Fruit fly (Drosophila melanogaster) Kc167 (cell line): ENCODE measurements around the gene CG5958.

Experiments used
- Myc ChIP-seq: fragments of >200 bp; optimal IDR thresholded peaks from 2 replicates; lab custom pipeline; 2017; ENCODE audit warnings: missing external identifiers
- Sin3A ChIP-seq: fragments of >200 bp; optimal IDR thresholded peaks from 2 replicates; lab custom pipeline; 2018; ENCODE audit warnings: missing external identifiers
- h ChIP-seq: fragments of >200 bp; optimal IDR thresholded peaks from 3 replicates; lab custom pipeline; 2018; ENCODE audit warnings: missing external identifiers
- insv ChIP-seq: fragments of >200 bp; optimal IDR thresholded peaks from 3 replicates; lab custom pipeline; 2018; ENCODE audit warnings: missing external identifiers
- psq ChIP-seq: fragments of >200 bp; optimal IDR thresholded peaks from 2 replicates; lab custom pipeline; 2017; ENCODE audit warnings: missing external identifiers
- ttk ChIP-seq: sonication (Bioruptor generic); optimal IDR thresholded peaks from 2 replicates; lab custom pipeline; 2017; ENCODE audit warnings: missing external identifiers

CG5958 gene

DNA sequence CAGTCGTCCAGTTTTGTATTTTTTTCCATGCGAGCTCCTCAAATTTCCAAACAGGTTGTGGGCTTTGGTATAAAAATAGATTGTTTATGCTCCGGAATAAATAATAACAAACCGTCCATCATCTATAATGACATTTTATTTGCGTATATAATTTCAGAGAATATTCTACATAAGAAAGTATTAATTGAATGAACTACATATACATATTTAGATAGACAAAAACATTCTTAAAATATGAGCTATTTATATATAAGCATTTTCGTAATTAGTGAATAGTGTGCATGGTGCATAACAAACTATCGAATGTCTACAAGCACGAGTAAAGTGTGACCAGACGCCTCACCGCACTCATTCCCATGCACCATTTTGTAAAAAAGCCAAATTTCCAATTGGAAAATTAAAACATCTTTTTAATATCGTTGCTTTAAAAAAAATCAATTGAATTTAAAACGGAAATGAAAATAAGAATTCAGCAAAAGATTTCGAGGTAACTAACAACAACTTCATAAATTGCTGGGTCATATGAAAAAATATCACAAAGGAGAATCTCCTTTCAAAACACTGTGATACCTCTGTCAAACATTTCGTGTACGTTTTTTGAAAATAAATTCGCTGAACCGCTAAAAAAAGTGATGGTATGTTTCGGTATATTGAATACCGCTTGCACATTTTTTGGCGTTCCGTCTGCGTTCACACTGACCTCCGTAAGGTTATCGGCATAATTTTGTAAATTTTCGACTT lies 6.8 kb downstream of the CG5958 start, which contains the start of gene muc:
Gene muc (plus strand): TSS at position 541 of the 741 bp plus-strand sequence.
- no peak for TF ChIP-seq h
- no peak for TF ChIP-seq insv (lab: Kevin White, UChicago)
- no peak for TF ChIP-seq psq
- no peak for TF ChIP-seq Sin3A (lab: Kevin White, UChicago)
- no peak for TF ChIP-seq ttk (lab: Kevin White, UChicago)
- no peak for TF ChIP-seq Myc

DNA sequence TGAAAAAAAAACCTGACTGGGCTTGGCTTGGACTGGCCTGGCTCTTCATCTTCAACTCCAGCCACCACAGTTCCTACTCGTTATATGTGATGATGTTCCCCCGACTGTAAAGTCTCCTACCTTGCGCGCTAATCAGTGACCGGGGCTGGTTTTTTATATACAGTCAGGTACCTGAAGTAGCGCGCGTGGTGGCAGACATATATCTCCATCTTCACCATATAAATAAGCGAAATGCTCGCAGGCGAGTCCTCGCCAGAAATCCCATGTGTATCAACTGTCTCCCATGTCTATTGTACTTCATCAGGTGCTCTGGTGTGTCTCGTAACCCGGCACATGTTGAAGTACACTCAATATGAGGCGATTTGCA lies 7.6 kb downstream of the CG5958 start:
- TF ChIP-seq ttk (lab: Kevin White, UChicago) (no peak), h (no peak), Myc (no peak), Sin3A (lab: Kevin White, UChicago) (no peak), insv (lab: Kevin White, UChicago) (no peak), psq (no peak)

DNA sequence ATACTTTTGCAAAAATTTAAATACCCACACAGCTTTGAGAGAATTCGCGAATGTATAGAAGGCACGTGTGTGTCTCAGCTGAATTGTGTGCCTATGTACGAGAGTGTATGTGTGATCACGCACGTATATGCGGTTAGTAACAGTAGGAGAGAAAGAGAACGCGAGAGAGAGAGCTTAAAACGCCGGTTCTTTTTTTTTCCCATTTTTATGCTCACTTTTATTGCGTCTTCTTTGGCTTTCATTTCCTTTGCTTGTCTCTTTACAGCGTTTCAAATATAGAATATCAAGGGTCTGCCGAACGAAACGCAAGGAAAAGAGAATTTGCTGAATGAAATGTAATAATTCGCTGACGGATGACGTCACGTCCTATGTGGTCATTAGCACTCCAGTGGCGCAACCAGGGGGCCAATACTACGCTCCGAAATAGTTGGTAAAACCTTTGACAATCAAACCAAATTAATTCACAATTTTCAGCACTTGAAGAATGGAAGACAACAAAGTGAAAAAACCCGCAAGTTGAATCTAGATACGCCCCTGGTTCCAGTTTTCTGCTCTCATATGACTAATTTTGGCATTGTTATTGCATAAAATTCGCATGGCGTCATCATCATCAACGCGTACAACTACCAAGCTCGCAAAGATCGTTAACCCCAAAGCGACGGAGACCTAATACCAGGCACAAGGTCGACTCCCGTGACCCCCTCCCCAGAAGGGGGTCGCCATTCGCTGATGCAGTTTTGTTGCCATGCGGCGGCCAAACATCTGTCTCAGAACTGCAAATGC lies 8.2 kb downstream of the CG5958 start:
- TF ChIP-seq Myc (no peak), Sin3A (lab: Kevin White, UChicago) (no peak), h (no peak), insv (lab: Kevin White, UChicago) (no peak), psq (no peak), ttk (lab: Kevin White, UChicago) (no peak)

DNA sequence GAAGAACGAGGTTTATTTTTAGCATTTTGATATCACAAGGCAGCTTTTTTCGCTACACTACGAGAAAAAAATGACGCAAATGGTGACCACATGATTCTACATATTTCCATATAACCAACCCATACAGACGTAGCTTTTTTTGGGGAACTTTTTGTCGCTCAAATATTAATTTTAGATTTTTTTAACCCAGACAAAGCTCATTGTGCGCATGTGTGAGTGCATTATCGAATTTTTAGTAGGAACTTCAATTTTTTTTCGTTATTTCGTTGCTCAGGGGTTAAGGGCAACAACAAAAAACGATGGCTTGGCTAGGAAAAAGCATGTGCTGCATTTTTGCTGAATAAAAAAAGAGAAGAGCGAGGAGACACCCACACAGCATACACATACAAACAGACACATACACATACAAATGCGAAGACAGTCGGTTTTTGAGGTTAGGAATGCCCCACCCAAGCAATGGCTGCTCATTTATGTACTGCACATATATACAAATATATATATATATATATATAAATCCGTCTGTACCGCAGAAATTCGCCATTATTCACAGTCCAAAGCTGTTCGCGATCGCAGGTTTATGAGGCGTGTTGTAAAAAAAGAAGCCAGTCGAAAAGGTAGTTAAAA lies 8.9 kb downstream of the CG5958 start:
- TF ChIP-seq Myc = no peak
- TF ChIP-seq insv (lab: Kevin White, UChicago) = no peak
- no peak for TF ChIP-seq h
- TF ChIP-seq ttk (lab: Kevin White, UChicago) = no peak
- TF ChIP-seq psq = no peak
- no peak for TF ChIP-seq Sin3A (lab: Kevin White, UChicago)

DNA sequence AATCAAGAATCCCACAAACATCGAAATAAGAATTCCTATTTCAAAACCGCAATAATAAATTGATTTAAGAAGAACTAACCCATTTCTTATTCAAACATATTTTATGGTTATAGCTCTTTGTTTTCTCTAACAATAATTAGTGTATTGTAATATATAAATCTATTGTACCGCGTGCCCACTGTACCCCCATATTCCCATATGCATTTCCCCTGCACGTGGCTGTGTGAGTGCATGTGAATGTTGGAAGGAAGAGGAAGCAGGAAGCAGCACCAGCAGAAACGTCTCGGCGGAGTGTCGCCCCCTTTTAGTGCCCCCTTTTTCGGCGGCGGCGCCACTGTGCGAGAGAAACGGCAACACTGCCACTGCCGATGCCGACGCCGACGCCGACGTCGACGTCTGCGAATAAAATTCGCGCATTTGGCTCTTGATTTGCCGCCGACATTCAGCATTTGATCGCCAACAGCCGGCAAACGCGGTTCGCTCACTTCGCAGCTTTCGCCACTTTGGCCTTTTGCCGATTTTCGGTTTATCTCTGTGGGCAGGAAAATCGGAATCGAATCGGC lies 9.9 kb downstream of the CG5958 start:
- TF ChIP-seq h = no peak
- TF ChIP-seq insv (lab: Kevin White, UChicago) = no peak
- TF ChIP-seq Myc = no peak
- TF ChIP-seq Sin3A (lab: Kevin White, UChicago) = no peak
- no peak for TF ChIP-seq ttk (lab: Kevin White, UChicago)
- TF ChIP-seq psq = no peak

DNA sequence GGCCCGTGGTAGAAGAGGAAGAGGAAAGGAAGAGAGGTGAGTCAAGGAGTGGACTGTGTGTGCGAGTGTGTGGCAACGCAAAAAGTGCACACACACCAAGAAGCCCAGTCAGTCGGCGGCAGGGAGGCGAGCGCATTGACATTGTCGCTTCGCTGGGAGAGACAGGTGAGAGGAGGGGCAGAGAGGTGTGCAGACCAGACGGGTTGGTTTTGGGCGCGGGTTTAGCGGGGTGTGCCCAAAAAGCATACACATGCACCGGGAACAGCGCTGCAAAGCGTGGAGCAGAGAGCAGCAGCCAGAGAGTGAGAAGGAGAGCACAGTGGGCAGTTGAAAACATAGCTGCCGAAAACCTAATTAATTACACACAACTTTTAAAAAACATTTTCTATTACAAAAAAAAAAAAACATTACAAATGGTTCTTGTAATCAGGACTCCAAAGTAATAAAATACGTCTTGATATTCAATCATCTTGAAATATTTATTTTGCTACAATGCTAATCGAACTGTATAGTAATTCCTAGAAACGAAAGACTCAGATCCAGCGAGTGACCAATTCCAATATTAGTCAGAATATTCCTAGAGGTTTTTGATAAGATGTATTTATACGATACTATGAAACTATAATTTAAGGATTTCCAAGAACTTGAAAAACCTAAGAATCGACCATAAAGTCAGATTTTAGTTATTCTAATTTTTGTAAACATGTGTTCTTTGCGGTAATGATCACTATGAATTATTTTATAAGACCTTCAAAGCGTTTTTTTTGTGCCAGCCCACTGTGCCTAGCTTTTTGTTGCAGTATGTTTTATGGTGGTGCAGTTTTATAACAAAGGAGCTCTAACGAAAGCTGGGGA lies 10.7 kb downstream of the CG5958 start:
- TF ChIP-seq h (no peak), Sin3A (lab: Kevin White, UChicago) (no peak), insv (lab: Kevin White, UChicago) (no peak), psq (no peak), Myc (no peak), ttk (lab: Kevin White, UChicago) (no peak)

DNA sequence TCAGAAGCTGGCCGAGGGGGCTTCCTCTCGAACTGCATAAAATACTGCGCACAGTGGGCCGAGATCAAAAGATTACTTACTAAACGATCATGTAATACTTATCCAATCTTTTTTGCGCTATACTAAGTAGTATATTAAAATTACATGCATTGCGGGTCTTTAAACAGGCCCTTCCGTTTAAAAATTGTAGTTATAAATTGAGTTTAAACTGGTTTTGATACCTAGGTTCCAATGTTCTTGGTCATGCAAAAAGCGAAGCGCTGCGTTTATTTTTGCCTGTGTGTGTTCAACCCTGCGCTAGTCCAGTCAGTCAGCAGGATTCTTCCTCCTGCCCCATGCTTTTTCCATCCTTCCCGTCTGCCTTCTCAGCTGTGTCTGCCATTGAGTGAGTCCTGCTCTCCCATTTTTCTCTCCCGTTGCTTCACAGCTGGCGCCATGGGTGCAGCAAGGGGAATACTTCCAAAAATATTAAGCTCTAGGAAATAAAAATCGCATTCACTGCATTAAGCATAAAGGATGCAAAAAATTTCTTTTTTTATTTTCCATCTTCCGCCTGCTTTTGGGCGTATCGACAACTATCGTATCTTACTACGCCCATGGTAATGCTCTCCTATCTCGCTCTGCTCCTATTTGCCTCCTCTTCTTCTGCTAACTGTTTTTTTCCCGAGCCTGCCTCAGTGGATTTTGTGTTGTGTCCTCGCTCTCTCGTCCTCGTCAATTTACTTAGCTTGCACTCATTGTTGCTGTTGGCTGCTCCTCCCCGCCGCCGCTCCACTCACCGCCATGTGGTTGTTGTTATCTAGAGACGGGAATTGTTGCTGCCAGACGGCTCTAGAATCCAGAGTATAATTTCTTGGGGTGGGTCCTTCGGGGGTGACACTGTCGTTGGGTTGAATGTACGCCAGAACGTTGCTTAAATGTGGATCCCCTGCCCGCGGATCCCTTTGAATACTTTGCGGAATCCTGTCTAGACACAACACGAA lies 12.7 kb downstream of the CG5958 start:
- TF ChIP-seq Sin3A (lab: Kevin White, UChicago) (no peak), Myc (no peak), ttk (lab: Kevin White, UChicago) (no peak), h (no peak), insv (lab: Kevin White, UChicago) (no peak), psq (no peak)

DNA sequence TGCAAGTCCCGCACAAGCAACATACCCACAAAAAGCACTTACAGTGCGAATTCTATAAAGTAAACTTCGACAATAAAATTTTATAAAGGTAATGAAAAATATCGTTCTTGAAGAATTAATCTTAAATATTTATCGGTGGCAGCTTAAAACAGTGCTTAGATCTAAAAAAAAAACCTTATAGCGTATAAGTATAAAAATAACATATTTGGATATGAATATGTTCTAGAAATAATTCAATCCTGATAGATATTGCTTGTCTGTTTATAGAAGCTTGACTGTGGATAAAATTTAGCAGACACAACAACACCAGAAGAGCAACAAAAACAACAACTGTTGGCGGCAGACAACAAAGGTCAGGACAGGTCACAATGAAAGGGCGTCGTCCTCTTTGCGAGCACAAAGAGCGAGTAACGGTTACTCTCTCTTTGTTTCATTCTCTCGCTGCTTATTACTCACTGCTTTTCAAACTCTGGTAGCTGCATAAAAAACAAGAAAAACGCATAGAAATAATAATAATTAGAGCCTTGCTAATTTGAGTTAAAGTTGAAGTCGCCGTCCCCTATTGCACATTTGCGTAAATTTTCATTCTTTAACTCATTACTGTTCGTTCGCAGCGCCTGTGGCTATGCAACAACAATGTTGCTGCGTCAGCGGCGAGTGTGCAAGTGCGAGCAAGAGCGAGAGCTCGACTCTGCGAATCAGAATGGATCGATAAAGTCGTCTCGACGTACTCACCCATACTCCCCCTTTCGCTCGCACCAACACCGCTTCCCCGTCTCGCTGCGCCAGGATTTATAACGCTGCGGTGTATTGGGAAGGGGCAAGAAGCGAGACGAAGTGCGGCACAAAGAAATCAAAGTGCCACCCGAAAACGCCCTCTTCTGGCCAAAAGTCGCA lies 13.7 kb downstream of the CG5958 start:
- TF ChIP-seq ttk (lab: Kevin White, UChicago) (no peak), h (no peak), insv (lab: Kevin White, UChicago) (no peak)

DNA sequence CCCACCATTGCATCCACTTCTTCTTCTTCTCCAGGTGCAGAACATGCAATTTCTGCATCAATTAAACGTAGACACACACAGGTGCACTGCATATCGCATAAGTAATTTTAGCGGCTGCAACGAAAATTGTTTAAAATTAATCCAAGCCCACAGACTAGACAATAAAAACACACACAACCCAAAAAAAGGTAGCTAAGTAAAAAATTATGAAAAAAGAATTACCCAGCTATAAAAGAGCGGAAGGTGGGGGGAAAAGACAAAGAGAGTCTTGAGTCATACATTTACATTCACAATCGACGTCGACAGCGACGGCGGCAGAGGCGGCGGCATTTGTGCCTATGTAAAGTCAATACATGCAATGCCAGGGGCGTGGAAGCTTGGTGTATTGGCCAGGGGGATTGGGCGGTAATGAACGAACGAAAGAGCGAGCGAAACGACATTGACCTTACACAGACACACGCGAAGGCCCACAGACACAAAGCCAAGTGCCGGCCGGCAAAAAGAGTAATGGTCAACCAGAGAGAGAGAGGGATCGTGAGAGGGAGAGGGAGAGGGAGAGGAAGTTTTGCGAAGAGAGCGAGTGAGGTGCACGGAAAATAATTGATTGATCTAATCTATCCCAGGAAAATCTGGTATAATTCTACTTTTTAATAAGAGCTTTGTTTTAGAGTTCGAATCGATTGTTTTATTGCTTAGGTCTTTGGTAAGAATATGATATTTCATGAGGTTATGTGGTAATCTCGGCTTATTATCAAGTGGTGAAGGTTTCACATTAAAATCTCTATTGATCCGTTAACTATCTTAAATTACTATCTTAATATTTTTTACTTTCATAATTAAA lies 14.9 kb downstream of the CG5958 start:
- TF ChIP-seq ttk (lab: Kevin White, UChicago) (no peak), Sin3A (lab: Kevin White, UChicago) (no peak), insv (lab: Kevin White, UChicago) (no peak), psq (no peak), Myc (no peak), h (no peak)
